Fruit fly (Drosophila melanogaster) whole organism, wandering third instar larva: ENCODE data around the gene Dhc36C.

Experiments used
- Abd-B ChIP-seq: fragments of >200 bp; optimal IDR thresholded peaks from 2 replicates; lab custom pipeline; 2017; ENCODE audit warnings: missing biosample characterization, missing genetic modification characterization
- CG9705 ChIP-seq: fragments of 200-800 bp; sonication (Bioruptor generic); optimal IDR thresholded peaks from 2 replicates; lab custom pipeline; 2018; ENCODE audit warnings: missing biosample characterization, mild to moderate bottlenecking, missing genetic modification characterization
- Dfd ChIP-seq: fragments of >200 bp; optimal IDR thresholded peaks from 2 replicates; lab custom pipeline; 2017; ENCODE audit warnings: missing biosample characterization, missing genetic modification characterization
- Hnf4 ChIP-seq: fragments of 200-800 bp; sonication (Bioruptor generic); optimal IDR thresholded peaks from 2 replicates; lab custom pipeline; 2016; ENCODE audit warnings: missing biosample characterization, mild to moderate bottlenecking, missing genetic modification characterization
- Hr83 ChIP-seq: fragments of 200-300 bp; sonication (Bioruptor generic); optimal IDR thresholded peaks from 2 replicates; lab custom pipeline; 2016; ENCODE audit warnings: missing biosample characterization, mild to moderate bottlenecking, missing genetic modification characterization, moderate library complexity; ENCODE audit not compliant: poor library complexity, severe bottlenecking
- N ChIP-seq: fragments of >200 bp; optimal IDR thresholded peaks from 2 replicates; lab custom pipeline; 2018; ENCODE audit warnings: missing biosample characterization, missing external identifiers, missing genetic modification characterization
- br ChIP-seq: fragments of 200-800 bp; sonication (Bioruptor generic); optimal IDR thresholded peaks from 2 replicates; lab custom pipeline; 2016; ENCODE audit warnings: missing biosample characterization, missing genetic modification characterization
- lola ChIP-seq: fragments of >200 bp; optimal IDR thresholded peaks from 2 replicates; lab custom pipeline; 2017; ENCODE audit warnings: missing biosample characterization, missing genetic modification characterization
- pan ChIP-seq: fragments of >200 bp; optimal IDR thresholded peaks from 2 replicates; lab custom pipeline; 2017
- psq ChIP-seq: fragments of 200-800 bp; sonication (Bioruptor generic); optimal IDR thresholded peaks from 3 replicates; lab custom pipeline; 2017; ENCODE audit warnings: missing biosample characterization, mild to moderate bottlenecking, missing genetic modification characterization, moderate library complexity

dm6 chr2L:17480943-17481580 is 20.1 kb upstream of the Dhc36C start, which contains the start of the genes fws and Lamtor3:
- TF ChIP-seq Dfd (peak; percentile 85), pan (no peak), psq (peak; percentile 98), Hnf4 (GFP tag; lab: Kevin White, UChicago) (peak; percentile 96), Abd-B (GFP tag; lab: Kevin White, UChicago) (no peak), lola (GFP tag; lab: Kevin White, UChicago) (no peak), N (GFP tag; lab: Kevin White, UChicago) (no peak), br (GFP tag; lab: Kevin White, UChicago) (peak; percentile 97), Hr83 (GFP tag; lab: Kevin White, UChicago) (peak; percentile 97), CG9705 (GFP tag; lab: Kevin White, UChicago) (peak; percentile 77)
